Worm (Caenorhabditis elegans): ENCODE measurements around the gene C11E4.8.
"Not testable (repeated sequence)": the region's sequence is repeated elsewhere in the genome, so short reads cannot be mapped to it uniquely, and the experiment has no call there.

The C11E4.8 gene

DNA sequence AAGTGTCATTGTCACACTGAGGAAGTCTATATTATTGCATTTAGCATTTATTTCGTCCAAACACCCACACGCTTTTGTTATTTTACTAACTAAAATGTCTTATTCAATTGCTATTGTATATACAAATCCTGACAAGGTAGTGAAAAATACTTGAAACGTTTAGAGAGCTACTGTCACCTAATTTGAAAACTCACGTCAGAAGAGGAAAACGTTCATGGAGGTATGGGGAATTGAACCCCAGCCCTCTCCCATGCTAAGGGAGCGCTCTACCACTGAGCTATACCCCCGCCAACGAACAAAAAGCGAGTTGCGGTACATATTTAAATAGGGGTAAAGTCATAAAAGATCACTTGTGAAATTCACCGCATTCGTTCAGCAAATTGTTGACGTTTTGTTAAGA, 2.4 kb downstream of the C11E4.8 start:
- TF ChIP-seq rnt-1 (tag; optimal IDR thresholded peaks at IDR 0.05) (peak; percentile 36), jun-1 (tag; optimal IDR thresholded peaks at IDR 0.05) (no peak), unc-62 (GFP tag; optimal IDR thresholded peaks at IDR 0.05) (no peak), nhr-71 (tag; optimal IDR thresholded peaks at IDR 0.05) (peak; percentile 6), nhr-76 (tag; optimal IDR thresholded peaks at IDR 0.05) (no peak), zag-1 (tag; optimal IDR thresholded peaks at IDR 0.05) (no peak), nhr-90 (tag; optimal IDR thresholded peaks at IDR 0.05; ENCODE audit: poor library complexity) (peak; percentile 20), ceh-8 (GFP tag; optimal IDR thresholded peaks at IDR 0.05) (no peak), ceh-82 (tag; optimal IDR thresholded peaks at IDR 0.05) (no peak), hlh-17 (GFP tag; optimal IDR thresholded peaks at IDR 0.05; ENCODE audit: borderline replicate concordance) (no peak), nhr-47 (tag; optimal IDR thresholded peaks at IDR 0.05) (peak; percentile 39), aly-2 (tag; optimal IDR thresholded peaks at IDR 0.05) (no peak), pag-3 (tag; optimal IDR thresholded peaks at IDR 0.05; ENCODE audit: borderline replicate concordance, insufficient read depth) (no peak), tbx-2 (tag; optimal IDR thresholded peaks at IDR 0.05) (no peak), lin-14 (GFP tag; optimal IDR thresholded peaks at IDR 0.05) (no peak), egl-27 (tag; optimal IDR thresholded peaks at IDR 0.05) (no peak), lin-35 (GFP tag; optimal IDR thresholded peaks at IDR 0.05) (peak in 1 of 2 experiments; percentile 39), nhr-12 (tag; optimal IDR thresholded peaks at IDR 0.05) (no peak), sup-37 (GFP tag; optimal IDR thresholded peaks at IDR 0.05) (no peak), nhr-19 (GFP tag; conservative IDR thresholded peaks at IDR 0.05) (0 out of 2 replicates have a peak, but pooled peaks have one; percentile 9), snu-23 (GFP tag; optimal IDR thresholded peaks at IDR 0.05) (peak; percentile 27)

DNA sequence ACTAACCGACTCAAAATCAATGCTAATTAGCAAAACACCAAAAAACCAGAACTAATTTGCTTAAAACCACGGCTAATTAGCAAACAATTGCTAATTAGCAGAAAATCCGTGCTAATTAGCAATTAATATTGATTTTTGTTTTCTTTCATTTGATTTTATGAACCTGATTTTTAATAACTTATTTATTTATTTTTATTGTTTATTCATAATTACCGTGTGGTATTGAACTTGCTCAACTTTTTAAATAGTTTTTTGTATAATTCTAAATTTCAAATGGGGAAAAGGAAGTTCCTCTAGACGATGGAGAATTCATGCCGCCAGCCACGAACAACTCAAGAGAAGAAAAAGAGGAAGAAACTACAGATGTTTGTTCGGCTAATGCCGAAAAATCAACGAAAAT, 5.6 kb downstream of the C11E4.8 start, which contains the start of gene F34H10.1:
Gene F34H10.1, plus strand, starts transcription at position 301 of the 400 bp plus-strand sequence.
- not testable (repeated sequence) for TF ChIP-seq egl-27, mdl-1, nhr-11 (tag; optimal IDR thresholded peaks at IDR 0.05)

DNA sequence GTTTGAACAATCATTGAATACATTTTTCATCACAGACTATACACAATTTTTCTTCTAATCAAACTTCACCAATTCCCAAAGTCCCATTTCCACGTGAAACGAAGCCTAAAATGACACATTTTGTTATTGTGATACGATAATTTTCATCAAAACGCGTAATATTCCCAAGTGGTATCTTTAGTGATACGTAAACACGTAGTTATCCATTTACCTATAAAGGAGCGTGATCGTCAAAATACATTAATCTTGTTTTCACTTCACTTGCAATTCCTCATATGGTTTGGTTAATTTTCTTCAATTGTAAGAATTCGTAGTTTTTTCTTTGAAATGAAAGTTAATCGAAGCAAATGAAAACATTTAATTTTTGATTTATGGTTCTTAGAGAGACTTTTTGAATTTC, 9.3 kb downstream of the C11E4.8 start:
- no peak for TF ChIP-seq xbp-1 (tag; optimal IDR thresholded peaks at IDR 0.05)
- TF ChIP-seq blmp-1 (tag; optimal IDR thresholded peaks at IDR 0.05): peak; percentile 10
- no peak for TF ChIP-seq mef-2 (tag; optimal IDR thresholded peaks at IDR 0.05)
- no peak for TF ChIP-seq sox-4 (tag; optimal IDR thresholded peaks at IDR 0.05)
- TF ChIP-seq ceh-8 (GFP tag; optimal IDR thresholded peaks at IDR 0.05): peak; percentile 72
- TF ChIP-seq pqm-1 (tag; optimal IDR thresholded peaks at IDR 0.05): no peak
- TF ChIP-seq zag-1 (tag; optimal IDR thresholded peaks at IDR 0.05): no peak
- no peak for TF ChIP-seq nhr-90 (tag; optimal IDR thresholded peaks at IDR 0.05; ENCODE audit: poor library complexity)
- no peak for TF ChIP-seq egl-13 (tag; optimal IDR thresholded peaks at IDR 0.05)
- TF ChIP-seq nhr-77 (tag; optimal IDR thresholded peaks at IDR 0.05): no peak
- peak; percentile 66 for TF ChIP-seq fkh-8 (tag; optimal IDR thresholded peaks at IDR 0.05)
- TF ChIP-seq grh-1 (GFP tag; IDR thresholded peaks at IDR 0.05): no peak
- peak; percentile 25 for TF ChIP-seq nhr-71 (tag; optimal IDR thresholded peaks at IDR 0.05)
- no peak for TF ChIP-seq ama-1 (optimal IDR thresholded peaks at IDR 0.05)

DNA sequence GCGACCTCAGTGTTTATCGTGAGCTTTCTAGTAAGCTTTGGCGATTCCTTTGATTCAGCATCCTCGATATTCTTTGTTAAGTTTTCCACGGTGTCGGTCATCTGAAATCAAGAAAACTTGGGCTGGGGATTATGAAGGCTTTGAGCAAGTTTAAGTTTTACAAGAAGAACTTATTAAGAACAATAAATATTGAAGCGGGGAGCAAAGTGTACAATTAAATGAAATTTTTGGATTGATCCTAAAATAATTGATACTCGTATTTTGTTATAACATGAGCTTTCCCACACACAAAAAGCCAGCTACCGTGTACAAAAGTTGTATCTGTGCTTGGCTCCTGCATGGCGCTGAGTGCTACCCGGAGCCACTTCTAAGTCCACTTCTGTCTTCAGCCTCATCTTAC, 14.7 kb downstream of the C11E4.8 start, which contains the start of gene F34H10.3:
Gene F34H10.3, minus strand, starts transcription at position 101 of the 400 bp plus-strand sequence.
- TF ChIP-seq ceh-63 (GFP tag; optimal IDR thresholded peaks at IDR 0.05) (no peak), pax-3 (tag; optimal IDR thresholded peaks at IDR 0.05) (no peak), nhr-84 (tag; optimal IDR thresholded peaks at IDR 0.05) (no peak), nhr-77 (tag; optimal IDR thresholded peaks at IDR 0.05) (no peak), isw-1 (GFP tag; IDR thresholded peaks at IDR 0.05) (no peak), lin-14 (GFP tag; optimal IDR thresholded peaks at IDR 0.05) (no peak), irx-1 (tag; optimal IDR thresholded peaks at IDR 0.05) (no peak), C16A3.4 (tag; optimal IDR thresholded peaks at IDR 0.05) (no peak), lin-39 (tag; optimal IDR thresholded peaks at IDR 0.05) (no peak), aly-2 (tag; optimal IDR thresholded peaks at IDR 0.05) (no peak), hlh-4 (tag; optimal IDR thresholded peaks at IDR 0.05) (no peak), hlh-17 (GFP tag; optimal IDR thresholded peaks at IDR 0.05; ENCODE audit: borderline replicate concordance) (no peak), rnt-1 (tag; optimal IDR thresholded peaks at IDR 0.05) (no peak), ztf-11 (tag; optimal IDR thresholded peaks at IDR 0.05) (no peak), ceh-88 (GFP tag; IDR thresholded peaks at IDR 0.05) (no peak), lir-3 (tag; optimal IDR thresholded peaks at IDR 0.05; ENCODE audit: poor library complexity) (no peak), F16B12.6 (tag; optimal IDR thresholded peaks at IDR 0.05) (no peak), vab-15 (tag; optimal IDR thresholded peaks at IDR 0.05) (no peak)
